Fruit fly (Drosophila melanogaster) whole organism, embryonic: ENCODE data around the gene Claspin.
A peak's percentile ranks its signal among the peaks of the same experiment; 100 is the strongest.

Experiments
- ATbp ChIP-seq: fragments of 200-800 bp; sonication (Bioruptor generic); optimal IDR thresholded peaks from 2 replicates; lab custom pipeline; 2017; ENCODE audit warnings: missing biosample characterization, mild to moderate bottlenecking, missing genetic modification characterization, missing genetic modification reagents
- Abd-B ChIP-seq: fragments of 200-800 bp; sonication (Bioruptor generic); optimal IDR thresholded peaks from 2 replicates; lab custom pipeline; 2018; ENCODE audit warnings: missing biosample characterization, mild to moderate bottlenecking, missing genetic modification characterization, moderate library complexity
- Bdp1 ChIP-seq: fragments of 200-800 bp; sonication (Bioruptor generic); optimal IDR thresholded peaks from 3 replicates; lab custom pipeline; 2016; ENCODE audit warnings: missing biosample characterization, missing genetic modification characterization
- Blimp-1 ChIP-seq: fragments of 200-800 bp; sonication (Bioruptor generic); optimal IDR thresholded peaks from 3 replicates; lab custom pipeline; 2018; ENCODE audit warnings: missing biosample characterization, missing genetic modification characterization, mild to moderate bottlenecking, moderate library complexity, missing genetic modification reagents
- CG10147 ChIP-seq: fragments of 200-800 bp; sonication (Bioruptor generic); optimal IDR thresholded peaks from 2 replicates; lab custom pipeline; 2019; ENCODE audit warnings: missing biosample characterization, mild to moderate bottlenecking, missing genetic modification characterization, moderate library complexity
- CG10431 ChIP-seq: fragments of 200-800 bp; sonication (Bioruptor generic); optimal IDR thresholded peaks from 3 replicates; lab custom pipeline; 2018; ENCODE audit warnings: missing biosample characterization, mild to moderate bottlenecking, missing genetic modification characterization
- CG10979 ChIP-seq: fragments of 200-800 bp; sonication (Bioruptor generic); optimal IDR thresholded peaks from 2 replicates; lab custom pipeline; 2018; ENCODE audit warnings: missing biosample characterization, mild to moderate bottlenecking, missing genetic modification characterization, moderate library complexity
- CG11504 ChIP-seq: fragments of 200-800 bp; sonication (Bioruptor generic); optimal IDR thresholded peaks from 3 replicates; lab custom pipeline; 2019; ENCODE audit warnings: missing biosample characterization, mild to moderate bottlenecking, missing genetic modification characterization, moderate library complexity
- CG11723 ChIP-seq: fragments of 200-800 bp; sonication (Bioruptor generic); optimal IDR thresholded peaks from 2 replicates; lab custom pipeline; 2017; ENCODE audit warnings: missing biosample characterization, mild to moderate bottlenecking, missing genetic modification characterization
- CG14050 ChIP-seq: fragments of 200-800 bp; sonication (Bioruptor generic); IDR thresholded peaks from 3 replicates; pipeline ENCODE4 v1.3.6; 2022; ENCODE audit warnings: missing biosample characterization, missing genetic modification characterization
- CG16815 ChIP-seq: fragments of 200-800 bp; sonication (Bioruptor generic); optimal IDR thresholded peaks from 3 replicates; lab custom pipeline; 2017; ENCODE audit warnings: missing biosample characterization, mild to moderate bottlenecking, missing genetic modification characterization
- CG17328 ChIP-seq: fragments of 200-800 bp; sonication (Bioruptor generic); IDR thresholded peaks from 2 replicates; pipeline ENCODE4 v1.3.6; 2022; ENCODE audit warnings: missing biosample characterization, missing genetic modification characterization
- CG17385 ChIP-seq: fragments of 200-800 bp; sonication (Bioruptor generic); optimal IDR thresholded peaks from 3 replicates; lab custom pipeline; 2018; ENCODE audit warnings: missing biosample characterization, mild to moderate bottlenecking, missing genetic modification characterization
- CG2199 ChIP-seq: fragments of 200-800 bp; sonication (Bioruptor generic); IDR thresholded peaks from 3 replicates; pipeline ENCODE4 v1.3.6; 2022; ENCODE audit warnings: missing biosample characterization, missing genetic modification characterization
- CG3407 ChIP-seq: fragments of 200-800 bp; sonication (Bioruptor generic); optimal IDR thresholded peaks from 2 replicates; lab custom pipeline; 2018; ENCODE audit warnings: missing biosample characterization, mild to moderate bottlenecking, missing genetic modification characterization
- CG4404 ChIP-seq: fragments of 200-800 bp; sonication (Bioruptor generic); IDR thresholded peaks from 2 replicates; pipeline ENCODE4 v1.3.6; 2022; ENCODE audit warnings: missing biosample characterization, missing genetic modification characterization
- CG4707 ChIP-seq: fragments of 200-800 bp; sonication (Bioruptor generic); optimal IDR thresholded peaks from 2 replicates; lab custom pipeline; 2018; ENCODE audit warnings: missing biosample characterization, mild to moderate bottlenecking, missing genetic modification characterization, moderate library complexity
- CG4854 ChIP-seq: fragments of 200-800 bp; sonication (Bioruptor generic); optimal IDR thresholded peaks from 2 replicates; lab custom pipeline; 2016; ENCODE audit warnings: missing biosample characterization, missing genetic modification characterization, inconsistent platforms
- CG6254 ChIP-seq: fragments of 200-800 bp; sonication (Bioruptor generic); optimal IDR thresholded peaks from 3 replicates; lab custom pipeline; 2017; ENCODE audit warnings: mild to moderate bottlenecking, missing biosample characterization, missing genetic modification reagents, missing genetic modification characterization
- CG7987 ChIP-seq: fragments of 200-800 bp; sonication (Bioruptor generic); optimal IDR thresholded peaks from 2 replicates; lab custom pipeline; 2018; ENCODE audit warnings: missing biosample characterization, mild to moderate bottlenecking, missing genetic modification characterization, moderate library complexity
- CG8089 ChIP-seq: fragments of 200-800 bp; sonication (Bioruptor generic); optimal IDR thresholded peaks from 3 replicates; lab custom pipeline; 2016; ENCODE audit warnings: missing biosample characterization, missing genetic modification characterization
- CG9437 ChIP-seq: fragments of 200-800 bp; sonication (Bioruptor generic); optimal IDR thresholded peaks from 2 replicates; lab custom pipeline; 2018; ENCODE audit warnings: missing biosample characterization, mild to moderate bottlenecking, missing genetic modification characterization
- CG9817 ChIP-seq: fragments of 200-800 bp; sonication (Bioruptor generic); optimal IDR thresholded peaks from 2 replicates; lab custom pipeline; 2018; ENCODE audit warnings: missing biosample characterization, mild to moderate bottlenecking, missing genetic modification characterization, moderate library complexity
- E2f2 ChIP-seq: fragments of 200-800 bp; sonication (Bioruptor generic); IDR thresholded peaks from 2 replicates; pipeline ENCODE4 v1.3.6; 2022; ENCODE audit warnings: missing biosample characterization, missing genetic modification characterization
- H2.0 ChIP-seq: fragments of 200-800 bp; sonication (Bioruptor generic); IDR thresholded peaks from 2 replicates; pipeline ENCODE4 v1.3.6; 2022; ENCODE audit warnings: missing biosample characterization, missing genetic modification characterization
- HLH3B ChIP-seq: fragments of 200-800 bp; sonication (Bioruptor generic); IDR thresholded peaks from 2 replicates; pipeline ENCODE4 v1.3.6; 2022; ENCODE audit warnings: missing biosample characterization, missing genetic modification characterization
- Hr39 ChIP-seq: fragments of >200 bp; optimal IDR thresholded peaks from 2 replicates; lab custom pipeline; 2017
- Med ChIP-seq: fragments of 200-800 bp; sonication (Bioruptor generic); peaks from one replicate; lab custom pipeline; 2016; ENCODE audit warnings: missing biosample characterization, missing genetic modification characterization, mild to moderate bottlenecking, inconsistent platforms, moderate library complexity
- Sox102F ChIP-seq: fragments of 200-800 bp; sonication (Bioruptor generic); optimal IDR thresholded peaks from 2 replicates; lab custom pipeline; 2018; ENCODE audit warnings: missing biosample characterization, mild to moderate bottlenecking, missing genetic modification characterization, moderate library complexity
- ara ChIP-seq: fragments of 200-800 bp; sonication (Bioruptor generic); IDR thresholded peaks from 2 replicates; pipeline ENCODE4 v1.3.6; 2022; ENCODE audit warnings: missing biosample characterization, missing genetic modification characterization
- corto ChIP-seq: fragments of 200-800 bp; sonication (Bioruptor generic); optimal IDR thresholded peaks from 2 replicates; lab custom pipeline; 2016; ENCODE audit warnings: missing biosample characterization, mild to moderate bottlenecking, missing genetic modification characterization, moderate library complexity
- da ChIP-seq: fragments of 200-800 bp; sonication (Bioruptor generic); optimal IDR thresholded peaks from 2 replicates; lab custom pipeline; 2016; ENCODE audit warnings: missing biosample characterization, missing genetic modification characterization
- dimm ChIP-seq: fragments of 200-800 bp; sonication (Bioruptor generic); IDR thresholded peaks from 2 replicates; pipeline ENCODE4 v1.3.6; 2022; ENCODE audit warnings: missing biosample characterization, missing genetic modification characterization
- ems ChIP-seq: fragments of 200-800 bp; sonication (Bioruptor generic); optimal IDR thresholded peaks from 3 replicates; lab custom pipeline; 2016; ENCODE audit warnings: missing biosample characterization, missing genetic modification characterization
- fd64A ChIP-seq: fragments of 200-800 bp; sonication (Bioruptor generic); optimal IDR thresholded peaks from 3 replicates; lab custom pipeline; 2018; ENCODE audit warnings: missing biosample characterization, mild to moderate bottlenecking, missing genetic modification characterization
- ftz-f1 ChIP-seq: fragments of 200-800 bp; sonication (Bioruptor generic); optimal IDR thresholded peaks from 2 replicates; lab custom pipeline; 2016; ENCODE audit warnings: missing biosample characterization, missing genetic modification characterization
- gro ChIP-seq: fragments of 200-800 bp; sonication (Bioruptor generic); optimal IDR thresholded peaks from 2 replicates; lab custom pipeline; 2016; ENCODE audit warnings: missing biosample characterization, missing genetic modification characterization
- hbn ChIP-seq: fragments of 200-800 bp; sonication (Bioruptor generic); IDR thresholded peaks from 2 replicates; pipeline ENCODE4 v1.3.6; 2022; ENCODE audit warnings: missing biosample characterization, missing genetic modification characterization; ENCODE audit not compliant: partially characterized antibody
- hkb ChIP-seq, 2 experiments: fragments of 200-800 bp in 1 of 2; fragments of >200 bp in 1 of 2; sonication (Bioruptor generic) in 1 of 2; IDR thresholded peaks in 1 of 2; optimal IDR thresholded peaks in 1 of 2; 2 replicates each; pipeline versions ENCODE4 v1.3.6 to Lab custom; 2017 to 2022; ENCODE audit warnings: missing biosample characterization in 1 of 2, missing genetic modification characterization in 1 of 2
- kah ChIP-seq: fragments of 200-800 bp; sonication (Bioruptor generic); optimal IDR thresholded peaks from 2 replicates; lab custom pipeline; 2018; ENCODE audit warnings: missing biosample characterization, mild to moderate bottlenecking, missing genetic modification characterization
- luna ChIP-seq: fragments of 200-800 bp; sonication (Bioruptor generic); optimal IDR thresholded peaks from 2 replicates; lab custom pipeline; 2016; ENCODE audit warnings: missing biosample characterization, missing genetic modification characterization
- pita ChIP-seq: fragments of 200-800 bp; sonication (Bioruptor generic); optimal IDR thresholded peaks from 2 replicates; lab custom pipeline; 2017; ENCODE audit warnings: missing biosample characterization, mild to moderate bottlenecking, missing genetic modification characterization
- prd ChIP-seq, 3 experiments: fragments of >200 bp in 2 of 3; fragments of 200-800 bp in 1 of 3; sonication (Bioruptor generic) in 1 of 3; optimal IDR thresholded peaks in 2 of 3; IDR thresholded peaks in 1 of 3; 2 replicates in 2 of 3; 3 replicates in 1 of 3; pipeline versions ENCODE4 v1.3.6 to Lab custom; 2017 to 2022; ENCODE audit warnings: missing biosample characterization in 1 of 3, missing genetic modification characterization in 1 of 3
- sens ChIP-seq: fragments of 200-800 bp; sonication (Bioruptor generic); peaks from one replicate; lab custom pipeline; 2016; ENCODE audit warnings: missing biosample characterization, missing genetic modification characterization
- slbo ChIP-seq: fragments of 200-800 bp; sonication (Bioruptor generic); IDR thresholded peaks from 2 replicates; pipeline ENCODE4 v1.3.6; 2022; ENCODE audit warnings: missing biosample characterization, missing genetic modification characterization
- tgo ChIP-seq: fragments of 200-800 bp; sonication (Bioruptor generic); IDR thresholded peaks from 3 replicates; pipeline ENCODE4 v1.3.6; 2022; ENCODE audit warnings: missing biosample characterization, missing genetic modification characterization
- tio ChIP-seq: fragments of 200-800 bp; sonication (Bioruptor generic); optimal IDR thresholded peaks from 2 replicates; lab custom pipeline; 2017; ENCODE audit warnings: missing biosample characterization, missing genetic modification characterization, inconsistent platforms
- vvl ChIP-seq: fragments of 200-800 bp; sonication (Bioruptor generic); IDR thresholded peaks from 2 replicates; pipeline ENCODE4 v1.3.6; 2022; ENCODE audit warnings: missing biosample characterization, missing genetic modification characterization
- z ChIP-seq: fragments of 200-800 bp; sonication (Bioruptor generic); IDR thresholded peaks from 3 replicates; pipeline ENCODE4 v1.3.6; 2022; ENCODE audit warnings: missing biosample characterization, missing genetic modification characterization

Claspin gene

dm6 chr3L:4357705-4358131, 44.4 kb downstream of the Claspin start (continued):
- TF ChIP-seq tio (GFP tag; lab: Kevin White, UChicago) = no peak
- TF ChIP-seq pita (GFP tag; lab: Kevin White, UChicago) = no peak
- TF ChIP-seq slbo (GFP tag; lab: Robert Waterston, UW) = no peak
- no peak for TF ChIP-seq CG17385 (GFP tag; lab: Kevin White, UChicago)
- no peak for TF ChIP-seq ems
- no peak for TF ChIP-seq CG8089 (GFP tag; lab: Kevin White, UChicago)
- TF ChIP-seq E2f2 (GFP tag; lab: Robert Waterston, UW) = no peak
- TF ChIP-seq CG16815 (GFP tag; lab: Kevin White, UChicago) = no peak
- TF ChIP-seq CG7987 (GFP tag; lab: Kevin White, UChicago) = no peak
- TF ChIP-seq CG10431 (GFP tag; lab: Kevin White, UChicago) = no peak
- TF ChIP-seq da (GFP tag; lab: Kevin White, UChicago) = no peak
- TF ChIP-seq CG17328 (GFP tag; lab: Robert Waterston, UW) = no peak
- TF ChIP-seq CG4404 (GFP tag; lab: Robert Waterston, UW) = no peak
- TF ChIP-seq CG10147 (GFP tag; lab: Kevin White, UChicago) = no peak
- TF ChIP-seq sens = peak; percentile 74
- no peak for TF ChIP-seq H2.0 (GFP tag; lab: Robert Waterston, UW)
- TF ChIP-seq CG11504 (tag; lab: Kevin White, UChicago) = no peak
- TF ChIP-seq prd (optimal IDR thresholded peaks at IDR 0.05; lab: Kevin White, UChicago) = no peak
- TF ChIP-seq prd (GFP tag; IDR thresholded peaks at IDR 0.05; lab: Robert Waterston, UW) = no peak
- TF ChIP-seq Hr39 (lab: Kevin White, UChicago) = no peak
- no peak for TF ChIP-seq dimm (GFP tag; lab: Robert Waterston, UW)
- TF ChIP-seq Blimp-1 = peak; percentile 31
- TF ChIP-seq tgo (GFP tag; lab: Robert Waterston, UW) = no peak
- peak; percentile 45 for TF ChIP-seq CG4707 (GFP tag; lab: Kevin White, UChicago)
- no peak for TF ChIP-seq CG6254
- no peak for TF ChIP-seq corto (GFP tag; lab: Kevin White, UChicago)
- no peak for TF ChIP-seq Abd-B (GFP tag; lab: Kevin White, UChicago)
- no peak for TF ChIP-seq Bdp1 (GFP tag; lab: Kevin White, UChicago)
- TF ChIP-seq gro (GFP tag; lab: Kevin White, UChicago) = no peak
- no peak for TF ChIP-seq hbn
- no peak for TF ChIP-seq vvl (GFP tag; lab: Robert Waterston, UW)
- no peak for TF ChIP-seq CG14050 (GFP tag; lab: Robert Waterston, UW)
- TF ChIP-seq CG3407 (GFP tag; lab: Kevin White, UChicago) = peak; percentile 14
- TF ChIP-seq fd64A (GFP tag; lab: Kevin White, UChicago) = peak; percentile 17
- peak; percentile 41; the same call in 1 of the 2 replicates for TF ChIP-seq ara (GFP tag; lab: Robert Waterston, UW)
- no peak for TF ChIP-seq CG9437 (GFP tag; lab: Kevin White, UChicago)
- TF ChIP-seq ATbp (GFP tag; lab: Kevin White, UChicago) = peak; percentile 58
- no peak for TF ChIP-seq Sox102F
- TF ChIP-seq Med = peak; percentile 71
- peak; percentile 78; the same call in 2 of the 3 replicates for TF ChIP-seq z
- no peak for TF ChIP-seq CG4854 (GFP tag; lab: Kevin White, UChicago)
- no peak for TF ChIP-seq CG10979 (tag; lab: Kevin White, UChicago)
- TF ChIP-seq CG9817 (tag; lab: Kevin White, UChicago) = no peak
- TF ChIP-seq CG11723 = no peak
- TF ChIP-seq CG2199 = peak; percentile 26; the same call in 1 of the 3 replicates
- TF ChIP-seq luna = no peak
- TF ChIP-seq hkb (optimal IDR thresholded peaks at IDR 0.05; lab: Kevin White, UChicago) = no peak
- TF ChIP-seq hkb (GFP tag; IDR thresholded peaks at IDR 0.05; lab: Robert Waterston, UW) = peak; percentile 27; the same call in 1 of the 2 replicates
- no peak for TF ChIP-seq ftz-f1 (GFP tag; lab: Kevin White, UChicago)
- no peak for TF ChIP-seq HLH3B
- no peak for TF ChIP-seq kah (GFP tag; lab: Kevin White, UChicago)
- TF ChIP-seq, all 482 proteins: peak for 14
